Fruit fly (Drosophila melanogaster) whole organism, embryonic: ENCODE measurements around the gene SclB.
A peak's percentile ranks its signal among the peaks of the same experiment; 100 is the strongest.

Experiments
- CG10366 ChIP-seq: fragments of 200-800 bp; sonication (Bioruptor generic); IDR thresholded peaks from 2 replicates; pipeline ENCODE4 v1.3.6; 2022; ENCODE audit warnings: missing biosample characterization, missing genetic modification characterization
- CG11504 ChIP-seq: fragments of 200-800 bp; sonication (Bioruptor generic); optimal IDR thresholded peaks from 3 replicates; lab custom pipeline; 2019; ENCODE audit warnings: missing biosample characterization, mild to moderate bottlenecking, missing genetic modification characterization, moderate library complexity
- CG12744 ChIP-seq: fragments of 200-800 bp; sonication (Bioruptor generic); optimal IDR thresholded peaks from 2 replicates; lab custom pipeline; 2016; ENCODE audit warnings: missing biosample characterization, missing genetic modification characterization
- CG13296 ChIP-seq: fragments of 200-800 bp; sonication (Bioruptor generic); optimal IDR thresholded peaks from 3 replicates; lab custom pipeline; 2018; ENCODE audit warnings: missing biosample characterization, mild to moderate bottlenecking, missing genetic modification characterization
- CG17612 ChIP-seq: fragments of 200-800 bp; sonication (Bioruptor generic); IDR thresholded peaks from 2 replicates; pipeline ENCODE4 v1.3.6; 2022; ENCODE audit warnings: missing biosample characterization, missing genetic modification characterization
- CG2199 ChIP-seq: fragments of 200-800 bp; sonication (Bioruptor generic); IDR thresholded peaks from 3 replicates; pipeline ENCODE4 v1.3.6; 2022; ENCODE audit warnings: missing biosample characterization, missing genetic modification characterization
- CG31365 ChIP-seq: fragments of 200-800 bp; sonication (Bioruptor generic); optimal IDR thresholded peaks from 2 replicates; lab custom pipeline; 2018; ENCODE audit warnings: missing biosample characterization, mild to moderate bottlenecking, missing genetic modification characterization
- CG3163 ChIP-seq: fragments of 200-800 bp; sonication (Bioruptor generic); optimal IDR thresholded peaks from 3 replicates; lab custom pipeline; 2016; ENCODE audit warnings: missing biosample characterization, missing genetic modification characterization
- CG5953 ChIP-seq: fragments of 200-800 bp; sonication (Bioruptor generic); IDR thresholded peaks from 2 replicates; pipeline ENCODE4 v1.3.6; 2022; ENCODE audit warnings: missing biosample characterization, missing genetic modification characterization
- CG6254 ChIP-seq: fragments of 200-800 bp; sonication (Bioruptor generic); optimal IDR thresholded peaks from 3 replicates; lab custom pipeline; 2017; ENCODE audit warnings: mild to moderate bottlenecking, missing biosample characterization, missing genetic modification reagents, missing genetic modification characterization
- CG6813 ChIP-seq: fragments of 200-800 bp; sonication (Bioruptor generic); optimal IDR thresholded peaks from 2 replicates; lab custom pipeline; 2017; ENCODE audit warnings: missing biosample characterization, missing genetic modification characterization, mild to moderate bottlenecking, moderate library complexity, missing genetic modification reagents
- CG7987 ChIP-seq: fragments of 200-800 bp; sonication (Bioruptor generic); optimal IDR thresholded peaks from 2 replicates; lab custom pipeline; 2018; ENCODE audit warnings: missing biosample characterization, mild to moderate bottlenecking, missing genetic modification characterization, moderate library complexity
- CG8388 ChIP-seq: fragments of 200-800 bp; sonication (Bioruptor generic); optimal IDR thresholded peaks from 2 replicates; lab custom pipeline; 2019; ENCODE audit warnings: missing biosample characterization, mild to moderate bottlenecking, missing genetic modification characterization, moderate library complexity
- CG8765 ChIP-seq: fragments of 200-800 bp; sonication (Bioruptor generic); IDR thresholded peaks from 2 replicates; pipeline ENCODE4 v1.3.6; 2022; ENCODE audit warnings: missing biosample characterization, missing genetic modification characterization
- CG9727 ChIP-seq: fragments of 200-800 bp; sonication (Bioruptor generic); optimal IDR thresholded peaks from 3 replicates; lab custom pipeline; 2017; ENCODE audit warnings: missing biosample characterization, mild to moderate bottlenecking, missing genetic modification characterization
- CG9876 ChIP-seq: fragments of 200-800 bp; sonication (Bioruptor generic); optimal IDR thresholded peaks from 2 replicates; lab custom pipeline; 2016; ENCODE audit warnings: missing biosample characterization, missing genetic modification characterization
- Chrac-16 ChIP-seq: fragments of 200-800 bp; sonication (Bioruptor generic); optimal IDR thresholded peaks from 3 replicates; lab custom pipeline; 2016; ENCODE audit warnings: missing biosample characterization, missing genetic modification characterization
- D19A ChIP-seq: fragments of 200-800 bp; optimal IDR thresholded peaks from 3 replicates; lab custom pipeline; 2019; ENCODE audit warnings: missing biosample characterization, mild to moderate bottlenecking, missing genetic modification characterization, moderate library complexity
- Deaf1 ChIP-seq: fragments of 200-800 bp; optimal IDR thresholded peaks from 3 replicates; lab custom pipeline; 2019; ENCODE audit warnings: missing biosample characterization, mild to moderate bottlenecking, missing genetic modification characterization, moderate library complexity
- Dll ChIP-seq: fragments of 200-800 bp; sonication (Bioruptor generic); IDR thresholded peaks from 4 replicates; pipeline ENCODE4 v1.3.6; 2022; ENCODE audit warnings: missing biosample characterization, missing genetic modification characterization; ENCODE audit not compliant: partially characterized antibody
- MTF-1 ChIP-seq: fragments of 200-800 bp; sonication (Bioruptor generic); optimal IDR thresholded peaks from 2 replicates; lab custom pipeline; 2018; ENCODE audit warnings: missing biosample characterization, mild to moderate bottlenecking, missing genetic modification characterization, borderline replicate concordance
- Med ChIP-seq: fragments of 200-800 bp; sonication (Bioruptor generic); peaks from one replicate; lab custom pipeline; 2016; ENCODE audit warnings: missing biosample characterization, missing genetic modification characterization, mild to moderate bottlenecking, inconsistent platforms, moderate library complexity
- Meics ChIP-seq: fragments of 200-800 bp; sonication (Bioruptor generic); optimal IDR thresholded peaks from 2 replicates; lab custom pipeline; 2017; ENCODE audit warnings: missing biosample characterization, mild to moderate bottlenecking, missing genetic modification characterization
- NfI ChIP-seq: fragments of 200-800 bp; sonication (Bioruptor generic); optimal IDR thresholded peaks from 3 replicates; lab custom pipeline; 2018; ENCODE audit warnings: missing biosample characterization, mild to moderate bottlenecking, missing genetic modification characterization, moderate library complexity
- Sox102F ChIP-seq: fragments of 200-800 bp; sonication (Bioruptor generic); optimal IDR thresholded peaks from 2 replicates; lab custom pipeline; 2018; ENCODE audit warnings: missing biosample characterization, mild to moderate bottlenecking, missing genetic modification characterization, moderate library complexity
- Stat92E ChIP-seq, 3 experiments: fragments of >200 bp in 2 of 3; fragments of 200-800 bp in 1 of 3; sonication (Bioruptor generic) in 1 of 3; optimal IDR thresholded peaks; 2 replicates each; lab custom pipeline; 2017 to 2019; ENCODE audit warnings: missing biosample characterization in 3 of 3, missing genetic modification characterization in 3 of 3, mild to moderate bottlenecking in 1 of 3, moderate library complexity in 1 of 3
- Trl ChIP-seq, 3 experiments: fragments of >200 bp in 2 of 3; fragments of 200-800 bp in 1 of 3; sonication (Bioruptor generic) in 1 of 3; optimal IDR thresholded peaks; 2 replicates in 1 of 3; 3 replicates in 2 of 3; lab custom pipeline; 2016 to 2017; ENCODE audit warnings: missing biosample characterization in 1 of 3, missing genetic modification characterization in 1 of 3
- Xrp1 ChIP-seq: fragments of 200-800 bp; sonication (Bioruptor generic); IDR thresholded peaks from 2 replicates; pipeline ENCODE4 v1.3.6; 2022; ENCODE audit warnings: missing biosample characterization, missing genetic modification characterization
- al ChIP-seq: fragments of 200-800 bp; sonication (Bioruptor generic); IDR thresholded peaks from 2 replicates; pipeline ENCODE4 v1.3.6; 2022; ENCODE audit warnings: missing biosample characterization, missing genetic modification characterization
- btn ChIP-seq: fragments of 200-800 bp; sonication (Bioruptor generic); optimal IDR thresholded peaks from 2 replicates; lab custom pipeline; 2016; ENCODE audit warnings: missing biosample characterization, missing genetic modification characterization
- chinmo ChIP-seq: fragments of 200-800 bp; sonication (Bioruptor generic); IDR thresholded peaks from 4 replicates; pipeline ENCODE4 v1.3.6; 2022; ENCODE audit warnings: missing biosample characterization, missing genetic modification characterization; ENCODE audit not compliant: partially characterized antibody
- cwo ChIP-seq: fragments of 200-800 bp; sonication (Bioruptor generic); optimal IDR thresholded peaks from 3 replicates; lab custom pipeline; 2017; ENCODE audit warnings: missing biosample characterization, missing genetic modification characterization, mild to moderate bottlenecking, moderate library complexity, missing genetic modification reagents
- ewg ChIP-seq: fragments of 200-800 bp; sonication (Bioruptor generic); optimal IDR thresholded peaks from 3 replicates; lab custom pipeline; 2017; ENCODE audit warnings: mild to moderate bottlenecking, missing biosample characterization, missing genetic modification reagents, missing genetic modification characterization
- exex ChIP-seq: fragments of 200-800 bp; sonication (Bioruptor generic); optimal IDR thresholded peaks from 4 replicates; lab custom pipeline; 2018; ENCODE audit warnings: missing biosample characterization, mild to moderate bottlenecking, missing genetic modification characterization, moderate library complexity
- gsb-n ChIP-seq: fragments of 200-800 bp; sonication (Bioruptor generic); optimal IDR thresholded peaks from 3 replicates; lab custom pipeline; 2018; ENCODE audit warnings: missing biosample characterization, mild to moderate bottlenecking, missing genetic modification characterization
- hkb ChIP-seq, 2 experiments: fragments of 200-800 bp in 1 of 2; fragments of >200 bp in 1 of 2; sonication (Bioruptor generic) in 1 of 2; IDR thresholded peaks in 1 of 2; optimal IDR thresholded peaks in 1 of 2; 2 replicates each; pipeline versions ENCODE4 v1.3.6 to Lab custom; 2017 to 2022; ENCODE audit warnings: missing biosample characterization in 1 of 2, missing genetic modification characterization in 1 of 2
- kni ChIP-seq: fragments of 200-800 bp; sonication (Bioruptor generic); optimal IDR thresholded peaks from 3 replicates; lab custom pipeline; 2017; ENCODE audit warnings: mild to moderate bottlenecking, missing biosample characterization, missing genetic modification reagents, missing genetic modification characterization
- lab ChIP-seq: fragments of 200-800 bp; sonication (Bioruptor generic); optimal IDR thresholded peaks from 3 replicates; lab custom pipeline; 2017; ENCODE audit warnings: missing biosample characterization, missing genetic modification characterization, mild to moderate bottlenecking, moderate library complexity, missing genetic modification reagents
- mam ChIP-seq: fragments of 200-800 bp; sonication (Bioruptor generic); optimal IDR thresholded peaks from 3 replicates; lab custom pipeline; 2016; ENCODE audit warnings: missing biosample characterization, missing genetic modification characterization
- onecut ChIP-seq: fragments of 200-800 bp; sonication (Bioruptor generic); IDR thresholded peaks from 2 replicates; pipeline ENCODE4 v1.3.6; 2022; ENCODE audit warnings: missing biosample characterization, missing genetic modification characterization
- psq ChIP-seq: fragments of 200-800 bp; sonication (Bioruptor generic); optimal IDR thresholded peaks from 2 replicates; lab custom pipeline; 2017; ENCODE audit warnings: missing biosample characterization, missing genetic modification characterization
- pzg ChIP-seq: fragments of 200-800 bp; sonication (Bioruptor generic); optimal IDR thresholded peaks from 3 replicates; lab custom pipeline; 2018; ENCODE audit warnings: missing biosample characterization, mild to moderate bottlenecking, missing genetic modification characterization, moderate library complexity
- sens ChIP-seq: fragments of 200-800 bp; sonication (Bioruptor generic); peaks from one replicate; lab custom pipeline; 2016; ENCODE audit warnings: missing biosample characterization, missing genetic modification characterization
- sqz ChIP-seq: fragments of 200-800 bp; sonication (Bioruptor generic); optimal IDR thresholded peaks from 3 replicates; lab custom pipeline; 2018; ENCODE audit warnings: missing biosample characterization, mild to moderate bottlenecking, missing genetic modification characterization
- wek ChIP-seq: fragments of 200-800 bp; sonication (Bioruptor generic); optimal IDR thresholded peaks from 3 replicates; lab custom pipeline; 2018; ENCODE audit warnings: missing biosample characterization, mild to moderate bottlenecking, missing genetic modification characterization, moderate library complexity

SclB gene

dm6 chr2L:16857665-16858064 lies 19.9 kb downstream of the SclB start (continued):
- TF ChIP-seq Stat92E (GFP tag; optimal IDR thresholded peaks at IDR 0.05; lab: Kevin White, UChicago), result no peak
- TF ChIP-seq, all 482 proteins: peak for 14

- TF ChIP-seq kni (peak; percentile 8), onecut (GFP tag; lab: Robert Waterston, UW) (peak; percentile 38; the same call in 1 of the 2 replicates), hkb (optimal IDR thresholded peaks at IDR 0.05; lab: Kevin White, UChicago) (no peak), hkb (GFP tag; IDR thresholded peaks at IDR 0.05; lab: Robert Waterston, UW) (peak; percentile 38; the same call in 1 of the 2 replicates), CG7987 (GFP tag; lab: Kevin White, UChicago) (peak; percentile 13), CG5953 (GFP tag; lab: Robert Waterston, UW) (no peak), Deaf1 (tag; lab: Kevin White, UChicago) (peak; percentile 62), Dll (0 out of 4 replicates have a peak, but pooled peaks have one; percentile 23), CG17612 (no peak), psq (no peak), NfI (GFP tag; lab: Kevin White, UChicago) (no peak), CG3163 (GFP tag; lab: Kevin White, UChicago) (peak; percentile 71), Chrac-16 (GFP tag; lab: Kevin White, UChicago) (no peak), Med (GFP tag; lab: Kevin White, UChicago) (peak; percentile 66), lab (GFP tag; lab: Kevin White, UChicago) (peak; percentile 7), CG12744 (no peak), CG9727 (no peak), Xrp1 (GFP tag; lab: Robert Waterston, UW) (peak; percentile 22; the same call in 1 of the 2 replicates), Sox102F (GFP tag; lab: Kevin White, UChicago) (peak; percentile 4), CG6254 (GFP tag; lab: Kevin White, UChicago) (peak; percentile 47), Meics (GFP tag; lab: Kevin White, UChicago) (peak; percentile 23), ewg (GFP tag; lab: Kevin White, UChicago) (no peak), Trl (optimal IDR thresholded peaks at IDR 0.05; lab: Kevin White, UChicago) (peak in 1 of 2 experiments; percentile 41), Trl (GFP tag; optimal IDR thresholded peaks at IDR 0.05; lab: Kevin White, UChicago) (no peak), CG8388 (GFP tag; lab: Kevin White, UChicago) (no peak), pzg (GFP tag; lab: Kevin White, UChicago) (no peak), MTF-1 (GFP tag; lab: Kevin White, UChicago) (peak; percentile 13), CG31365 (tag; lab: Kevin White, UChicago) (no peak), gsb-n (peak; percentile 8), CG11504 (tag; lab: Kevin White, UChicago) (peak; percentile 3), wek (GFP tag; lab: Kevin White, UChicago) (peak; percentile 47), CG6813 (GFP tag; lab: Kevin White, UChicago) (peak; percentile 25), CG2199 (GFP tag; lab: Robert Waterston, UW) (peak; percentile 66; the same call in 2 of the 3 replicates), chinmo (GFP tag; lab: Robert Waterston, UW) (0 out of 4 replicates have a peak, but pooled peaks have one; percentile 62), al (GFP tag; lab: Robert Waterston, UW) (no peak), mam (no peak), btn (GFP tag; lab: Kevin White, UChicago) (no peak), CG10366 (GFP tag; lab: Robert Waterston, UW) (peak; percentile 7; the same call in 1 of the 2 replicates), CG8765 (no peak), CG13296 (GFP tag; lab: Kevin White, UChicago) (peak; percentile 20), sqz (GFP tag; lab: Kevin White, UChicago) (peak; percentile 36), exex (tag; lab: Kevin White, UChicago) (peak; percentile 18), D19A (tag; lab: Kevin White, UChicago) (peak; percentile 13), cwo (peak; percentile 67), sens (peak; percentile 5), CG9876 (GFP tag; lab: Kevin White, UChicago) (no peak)
- TF ChIP-seq, all 482 proteins: peak for 28
Observed at dm6 chr2L:16858466-16859007, 20.8 kb downstream of the SclB start, which contains the start of gene CG31809. Gene CG31809, minus strand, starts transcription at chr2L:16858714.
